Worm (Caenorhabditis elegans): ENCODE measurements around the gene R02D5.1.

R02D5.1 gene

ce11 chrV:14482728-14483210 is 25.3 kb upstream of the R02D5.1 start, which contains the start of gene R02D5.3:
Gene R02D5.3 (plus strand): TSS chrV:14483160.
- TF ChIP-seq pqm-1 (tag; optimal IDR thresholded peaks at IDR 0.05): peak; percentile 64
- TF ChIP-seq ztf-11 (tag; optimal IDR thresholded peaks at IDR 0.05): no peak
- peak; percentile 64 for TF ChIP-seq elt-2 (tag; optimal IDR thresholded peaks at IDR 0.05)
- TF ChIP-seq pha-4 (tag; optimal IDR thresholded peaks at IDR 0.05): peak; percentile 36

ce11 chrV:14484582-14484981 is 23.5 kb upstream of the R02D5.1 start, which contains the start of gene R02D5.4:
Gene R02D5.4 (minus strand): TSS chrV:14484682.
- TF ChIP-seq nhr-76 (tag; optimal IDR thresholded peaks at IDR 0.05): no peak
- no peak for TF ChIP-seq unc-62 (GFP tag; optimal IDR thresholded peaks at IDR 0.05)
- no peak for TF ChIP-seq elt-2 (tag; optimal IDR thresholded peaks at IDR 0.05)
- no peak for TF ChIP-seq ztf-11 (tag; optimal IDR thresholded peaks at IDR 0.05)

- TF ChIP-seq egl-27 (tag; optimal IDR thresholded peaks at IDR 0.05) (no peak), nhr-76 (tag; optimal IDR thresholded peaks at IDR 0.05) (no peak), R02D3.7 (tag; optimal IDR thresholded peaks at IDR 0.05) (no peak), nhr-23 (tag; optimal IDR thresholded peaks at IDR 0.05) (no peak), unc-62 (GFP tag; optimal IDR thresholded peaks at IDR 0.05) (no peak), eor-1 (tag; optimal IDR thresholded peaks at IDR 0.05) (no peak), jun-1 (tag; optimal IDR thresholded peaks at IDR 0.05) (no peak), fkh-10 (GFP tag; optimal IDR thresholded peaks at IDR 0.05) (no peak), fos-1 (tag; optimal IDR thresholded peaks at IDR 0.05) (no peak), nhr-67 (tag; optimal IDR thresholded peaks at IDR 0.05) (no peak), ztf-4 (tag; optimal IDR thresholded peaks at IDR 0.05) (no peak), elt-3 (tag; optimal IDR thresholded peaks at IDR 0.05) (no peak), ZK546.5 (tag; optimal IDR thresholded peaks at IDR 0.05) (no peak), hmg-11 (tag; optimal IDR thresholded peaks at IDR 0.05) (no peak), unc-39 (tag; optimal IDR thresholded peaks at IDR 0.05) (no peak), elt-1 (tag; optimal IDR thresholded peaks at IDR 0.05) (no peak), nhr-12 (tag; optimal IDR thresholded peaks at IDR 0.05) (no peak), ceh-16 (tag; optimal IDR thresholded peaks at IDR 0.05) (no peak), nhr-43 (tag; optimal IDR thresholded peaks at IDR 0.05; ENCODE audit: poor library complexity, severe bottlenecking) (no peak), ama-1 (optimal IDR thresholded peaks at IDR 0.05) (no peak)
Measured at ce11 chrV:14491097-14491496, 17.0 kb upstream of the R02D5.1 start.

DNA sequence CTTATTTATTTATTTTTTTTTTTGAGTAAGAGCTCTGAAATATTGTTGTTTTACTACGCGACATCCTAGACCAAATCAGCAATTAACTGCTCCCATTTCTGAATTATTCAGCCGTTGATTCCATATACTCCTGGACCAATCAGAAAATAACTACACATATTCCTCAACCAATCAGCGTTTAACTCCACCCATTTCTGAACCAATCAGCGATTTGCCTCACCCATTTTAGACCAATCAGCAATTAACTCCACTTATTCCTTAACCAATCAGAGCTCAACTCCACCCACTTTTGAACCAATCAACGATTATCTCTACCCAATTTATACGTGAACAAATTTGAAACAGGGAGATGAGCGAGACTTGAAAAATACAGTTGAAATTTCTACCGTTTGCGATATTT is 14.4 kb upstream of the R02D5.1 start:
- TF ChIP-seq nfya-1 (tag; optimal IDR thresholded peaks at IDR 0.05; ENCODE audit: insufficient read depth) (peak; percentile 78), eor-1 (tag; optimal IDR thresholded peaks at IDR 0.05) (no peak)

DNA sequence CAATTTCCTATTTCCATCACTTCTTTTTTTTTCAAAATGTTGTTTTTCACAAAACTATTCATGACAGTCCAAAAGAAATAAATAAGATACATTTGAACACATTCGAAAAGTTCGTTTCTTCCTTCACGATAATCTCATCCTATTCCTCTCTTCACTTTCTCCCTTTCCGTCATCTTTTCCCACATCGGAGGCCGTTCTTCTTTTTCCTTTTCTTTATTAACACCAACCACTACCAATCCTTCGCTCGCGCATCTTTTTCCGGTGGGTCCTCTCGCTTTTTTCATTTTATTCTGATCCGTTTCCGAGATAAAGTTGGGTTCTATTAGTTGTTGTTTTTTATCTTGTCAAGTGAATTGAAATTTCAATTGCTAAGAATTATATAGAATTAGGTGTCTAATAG is 12.6 kb upstream of the R02D5.1 start:
- TF ChIP-seq pqm-1 (tag; optimal IDR thresholded peaks at IDR 0.05): no peak
- TF ChIP-seq mml-1 (tag; optimal IDR thresholded peaks at IDR 0.05): no peak
- TF ChIP-seq ZK546.5 (tag; optimal IDR thresholded peaks at IDR 0.05): no peak
- TF ChIP-seq ceh-9 (tag; optimal IDR thresholded peaks at IDR 0.05): no peak
- no peak for TF ChIP-seq egl-27 (tag; optimal IDR thresholded peaks at IDR 0.05)
- TF ChIP-seq hmg-11 (tag; optimal IDR thresholded peaks at IDR 0.05): no peak
- no peak for TF ChIP-seq lsy-12 (tag; optimal IDR thresholded peaks at IDR 0.05)
- no peak for TF ChIP-seq nhr-43 (tag; optimal IDR thresholded peaks at IDR 0.05; ENCODE audit: poor library complexity, severe bottlenecking)
- no peak for TF ChIP-seq sea-2 (GFP tag; optimal IDR thresholded peaks at IDR 0.05)
- TF ChIP-seq ceh-82 (tag; optimal IDR thresholded peaks at IDR 0.05): no peak
- no peak for TF ChIP-seq ceh-16 (tag; optimal IDR thresholded peaks at IDR 0.05)
- TF ChIP-seq zag-1 (tag; optimal IDR thresholded peaks at IDR 0.05): no peak
- no peak for TF ChIP-seq skn-1 (tag; optimal IDR thresholded peaks at IDR 0.05)
- no peak for TF ChIP-seq egl-5 (tag; optimal IDR thresholded peaks at IDR 0.05)
- TF ChIP-seq lin-39 (tag; optimal IDR thresholded peaks at IDR 0.05): no peak
- no peak for TF ChIP-seq nhr-23 (tag; optimal IDR thresholded peaks at IDR 0.05)
- no peak for TF ChIP-seq nhr-237 (tag; optimal IDR thresholded peaks at IDR 0.05)
